Worm (Caenorhabditis elegans) whole organism, L4 larva: ENCODE measurements around the gene C14C11.4.

Experiments
- ama-1 ChIP-seq: fragments of 150-350 bp; optimal IDR thresholded peaks from 2 replicates; lab custom pipeline; 2014; ENCODE audit warnings: inconsistent platforms, mixed read lengths
- dmd-6 ChIP-seq: fragments of 200-800 bp; sonication (Bioruptor generic); IDR thresholded peaks from 2 replicates; pipeline ENCODE4 v1.3.6; 2022; ENCODE audit warnings: missing genetic modification reagents, missing genetic modification characterization, missing compliant biosample characterization
- jun-1 ChIP-seq: fragments of 150-350 bp; optimal IDR thresholded peaks from 2 replicates; lab custom pipeline; 2014; ENCODE audit warnings: missing biosample characterization, missing genetic modification reagents, missing genetic modification characterization
- lim-7 ChIP-seq: fragments of 200-800 bp; sonication (Bioruptor generic); IDR thresholded peaks from 2 replicates; pipeline ENCODE4 v1.3.6; 2022; ENCODE audit warnings: missing genetic modification characterization, missing compliant biosample characterization
- lsy-2 ChIP-seq, 2 experiments: fragments of 150-350 bp in 1 of 2; sonication (generic microtip) in 1 of 2; optimal IDR thresholded peaks; 2 replicates each; lab custom pipeline; 2014 to 2017; ENCODE audit warnings: missing biosample characterization in 2 of 2, missing genetic modification characterization in 2 of 2
- skn-1 ChIP-seq: fragments of 150-350 bp; optimal IDR thresholded peaks from 2 replicates; lab custom pipeline; 2014; ENCODE audit warnings: missing biosample characterization, missing genetic modification characterization

ce11 chrV:5620040-5620439, 27.4 kb upstream of the C14C11.4 start, which contains the start of gene memb-2:
- TF ChIP-seq lim-7 (GFP tag; lab: Robert Waterston, UW) (no peak), skn-1 (tag; lab: Kevin White, UChicago) (no peak), lsy-2 (tag; optimal IDR thresholded peaks at IDR 0.05; lab: Kevin White, UChicago) (no peak), jun-1 (tag; lab: Kevin White, UChicago) (no peak), dmd-6 (GFP tag; lab: Robert Waterston, UW) (no peak), ama-1 (lab: Kevin White, UChicago) (no peak)
